Worm (Caenorhabditis elegans) whole organism, L4 larva: ENCODE data around the gene C08E3.15.
A peak's percentile ranks its signal among the peaks of the same experiment; 100 is the strongest.

Experiments used
- D1046.2 ChIP-seq: fragments of 200-800 bp; sonication (Bioruptor generic); IDR thresholded peaks from 2 replicates; pipeline ENCODE4 v1.3.6; 2022; ENCODE audit warnings: missing genetic modification characterization, missing compliant biosample characterization
- F26F4.8 ChIP-seq: fragments of 200-800 bp; sonication (Bioruptor generic); conservative IDR thresholded peaks from 2 replicates; pipeline ENCODE4 v1.3.6; 2022; ENCODE audit warnings: missing genetic modification characterization, missing compliant biosample characterization
- F37D6.2 ChIP-seq: sonication (generic microtip); optimal IDR thresholded peaks from 2 replicates; lab custom pipeline; 2016; ENCODE audit warnings: mild to moderate bottlenecking, missing genetic modification characterization, missing compliant biosample characterization
- Y48G9A.11 ChIP-seq: fragments of 200-800 bp; sonication (Bioruptor generic); IDR thresholded peaks from 2 replicates; pipeline ENCODE4 v1.3.6; 2022; ENCODE audit warnings: missing genetic modification reagents, missing genetic modification characterization, missing compliant biosample characterization
- Y5F2A.4 ChIP-seq: fragments of 200-800 bp; sonication (Bioruptor generic); optimal IDR thresholded peaks from 2 replicates; lab custom pipeline; 2018; ENCODE audit warnings: mild to moderate bottlenecking, missing genetic modification characterization, missing compliant biosample characterization
- hlh-11 ChIP-seq: fragments of 200-800 bp; sonication (Bioruptor generic); optimal IDR thresholded peaks from 2 replicates; lab custom pipeline; 2018; ENCODE audit warnings: mild to moderate bottlenecking, missing genetic modification characterization, missing compliant biosample characterization
- hlh-30 ChIP-seq: sonication (generic microtip); optimal IDR thresholded peaks from 2 replicates; lab custom pipeline; 2017; ENCODE audit warnings: antibody characterized with exemption, mild to moderate bottlenecking, missing genetic modification characterization, missing compliant biosample characterization; ENCODE audit not compliant: insufficient read depth
- hmg-1.1 ChIP-seq: fragments of 200-800 bp; sonication (Bioruptor generic); IDR thresholded peaks from 2 replicates; pipeline ENCODE4 v1.3.6; 2022; ENCODE audit warnings: missing genetic modification reagents, missing genetic modification characterization, missing compliant biosample characterization
- lin-15B ChIP-seq: fragments of 150-350 bp; sonication (generic microtip); optimal IDR thresholded peaks from 3 replicates; lab custom pipeline; 2014; ENCODE audit warnings: missing biosample characterization, missing genetic modification characterization
- lin-39 ChIP-seq: fragments of 150-350 bp; optimal IDR thresholded peaks from 2 replicates; lab custom pipeline; 2014; ENCODE audit warnings: missing biosample characterization, missing genetic modification reagents, missing genetic modification characterization
- lir-3 ChIP-seq: sonication (generic microtip); optimal IDR thresholded peaks from 2 replicates; lab custom pipeline; 2016; ENCODE audit warnings: mild to moderate bottlenecking, missing genetic modification characterization, missing compliant biosample characterization
- madf-9 ChIP-seq: fragments of 200-800 bp; sonication (Bioruptor generic); conservative IDR thresholded peaks from 2 replicates; pipeline ENCODE4 v1.3.6; 2022; ENCODE audit warnings: missing genetic modification reagents, missing genetic modification characterization, missing compliant biosample characterization
- mdl-1 ChIP-seq, 2 experiments: fragments of 150-350 bp in 1 of 2; sonication (generic microtip) in 1 of 2; optimal IDR thresholded peaks; 2 replicates each; lab custom pipeline; 2014 to 2017; ENCODE audit warnings: missing biosample characterization in 2 of 2, missing genetic modification characterization in 2 of 2
- mxl-3 ChIP-seq: fragments of 200-800 bp; sonication (Bioruptor generic); optimal IDR thresholded peaks from 2 replicates; lab custom pipeline; 2018; ENCODE audit warnings: mild to moderate bottlenecking, missing genetic modification characterization, missing compliant biosample characterization
- nhr-28 ChIP-seq: fragments of 150-350 bp; optimal IDR thresholded peaks from 2 replicates; lab custom pipeline; 2014; ENCODE audit warnings: missing biosample characterization, missing genetic modification characterization
- nhr-42 ChIP-seq: fragments of 200-800 bp; sonication (Bioruptor generic); IDR thresholded peaks from 2 replicates; pipeline ENCODE4 v1.3.6; 2022; ENCODE audit warnings: missing genetic modification characterization, missing compliant biosample characterization
- nhr-6 ChIP-seq: fragments of 150-350 bp; optimal IDR thresholded peaks from 2 replicates; lab custom pipeline; 2014; ENCODE audit warnings: missing biosample characterization, missing genetic modification characterization
- nhr-76 ChIP-seq: fragments of 150-350 bp; optimal IDR thresholded peaks from 2 replicates; lab custom pipeline; 2014; ENCODE audit warnings: missing biosample characterization, missing genetic modification characterization
- php-3 ChIP-seq: fragments of 200-800 bp; sonication (Bioruptor generic); IDR thresholded peaks from 2 replicates; pipeline ENCODE4 v1.3.6; 2022; ENCODE audit warnings: missing genetic modification reagents, missing genetic modification characterization, missing compliant biosample characterization
- ztf-7 ChIP-seq: fragments of 150-350 bp; optimal IDR thresholded peaks from 2 replicates; lab custom pipeline; 2014; ENCODE audit warnings: missing biosample characterization, missing genetic modification characterization

Gene C08E3.15

DNA sequence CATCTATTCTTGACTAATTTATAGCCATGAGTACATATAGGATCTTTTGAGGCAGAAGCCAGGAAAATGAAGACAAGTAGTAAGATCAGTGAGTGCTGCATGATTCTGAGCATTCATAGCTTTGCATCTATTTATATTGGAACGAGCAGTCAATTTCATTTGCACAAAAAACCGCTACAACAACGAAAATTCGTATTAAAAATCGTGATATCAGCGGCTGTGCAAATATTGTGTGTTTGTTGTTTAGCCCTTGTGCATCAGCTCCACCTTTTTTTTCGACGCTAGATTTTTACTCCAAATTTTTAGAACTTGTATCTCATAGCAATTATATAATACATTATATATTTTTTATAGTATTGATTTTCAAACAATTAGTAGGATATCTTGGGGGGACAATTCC lies 43.5 kb downstream of the C08E3.15 start, which contains the start of gene clec-21:
clec-21 (minus strand) TSS at position 101 of the 400 bp plus-strand sequence.
- TF ChIP-seq F26F4.8 (no peak), F37D6.2 (no peak), nhr-6 (tag; lab: Kevin White, UChicago) (no peak), mdl-1 (tag; optimal IDR thresholded peaks at IDR 0.05; lab: Kevin White, UChicago) (no peak), php-3 (GFP tag; lab: Robert Waterston, UW) (no peak), mxl-3 (GFP tag; lab: Kevin White, UChicago) (no peak), lin-39 (tag; lab: Kevin White, UChicago) (no peak), D1046.2 (GFP tag; lab: Robert Waterston, UW) (no peak), ztf-7 (tag; lab: Kevin White, UChicago) (no peak), nhr-76 (tag; lab: Kevin White, UChicago) (no peak), lin-15B (tag; lab: Kevin White, UChicago) (no peak), madf-9 (GFP tag; lab: Robert Waterston, UW) (no peak), hlh-30 (tag; lab: Kevin White, UChicago) (no peak), nhr-28 (no peak), hmg-1.1 (no peak), nhr-42 (GFP tag; lab: Robert Waterston, UW) (no peak), lir-3 (no peak)

- no peak for TF ChIP-seq Y5F2A.4 (GFP tag; lab: Kevin White, UChicago)
- peak; percentile 16 for TF ChIP-seq hlh-11 (tag; lab: Kevin White, UChicago)
- TF ChIP-seq Y48G9A.11 (GFP tag; lab: Robert Waterston, UW), result no peak
- TF ChIP-seq nhr-28, result peak; percentile 28
- TF ChIP-seq, all 104 proteins: peak for 2
Measured at ce11 chrII:1579886-1580285, 47.8 kb downstream of the C08E3.15 start, which contains the start of gene math-38. Gene math-38 (minus strand): TSS chrII:1579986.
